Worm (Caenorhabditis elegans) whole organism, L3 larva: ENCODE data around the gene R09F10.5.

Experiments
- R02D3.7 ChIP-seq: fragments of 150-350 bp; optimal IDR thresholded peaks from 2 replicates; lab custom pipeline; 2014; ENCODE audit warnings: missing biosample characterization, missing genetic modification characterization
- ZK546.5 ChIP-seq: sonication (generic microtip); optimal IDR thresholded peaks from 2 replicates; lab custom pipeline; 2017; ENCODE audit warnings: missing biosample characterization, missing genetic modification characterization
- aly-2 ChIP-seq: fragments of 150-350 bp; optimal IDR thresholded peaks from 2 replicates; lab custom pipeline; 2014; ENCODE audit warnings: missing biosample characterization, missing genetic modification characterization
- ama-1 ChIP-seq: fragments of 150-350 bp; optimal IDR thresholded peaks from 2 replicates; lab custom pipeline; 2018
- ceh-16 ChIP-seq: sonication (generic microtip); optimal IDR thresholded peaks from 2 replicates; lab custom pipeline; 2017; ENCODE audit warnings: missing biosample characterization, missing genetic modification characterization
- ceh-82 ChIP-seq: fragments of 150-350 bp; optimal IDR thresholded peaks from 2 replicates; lab custom pipeline; 2014; ENCODE audit warnings: missing biosample characterization, missing genetic modification characterization
- ceh-9 ChIP-seq: sonication (generic microtip); optimal IDR thresholded peaks from 2 replicates; lab custom pipeline; 2018; ENCODE audit warnings: missing biosample characterization, missing genetic modification characterization
- daf-12 ChIP-seq: fragments of 150-350 bp; optimal IDR thresholded peaks from 2 replicates; lab custom pipeline; 2014; ENCODE audit warnings: missing biosample characterization, missing genetic modification reagents, missing genetic modification characterization
- egl-27 ChIP-seq: sonication (generic microtip); optimal IDR thresholded peaks from 4 replicates; lab custom pipeline; 2017; ENCODE audit warnings: missing biosample characterization, missing genetic modification reagents, missing genetic modification characterization
- elt-1 ChIP-seq: fragments of 150-350 bp; optimal IDR thresholded peaks from 2 replicates; lab custom pipeline; 2014; ENCODE audit warnings: missing biosample characterization, missing genetic modification characterization
- elt-2 ChIP-seq: sonication (generic microtip); optimal IDR thresholded peaks from 2 replicates; lab custom pipeline; 2016; ENCODE audit warnings: missing genetic modification reagents, mild to moderate bottlenecking, missing genetic modification characterization, missing compliant biosample characterization
- eor-1 ChIP-seq, 2 experiments: fragments of 150-350 bp; optimal IDR thresholded peaks; 2 replicates each; lab custom pipeline; 2014 to 2018; ENCODE audit warnings: missing biosample characterization in 2 of 2, missing genetic modification characterization in 2 of 2
- fkh-10 ChIP-seq: sonication (generic microtip); optimal IDR thresholded peaks from 2 replicates; lab custom pipeline; 2017; ENCODE audit warnings: missing biosample characterization, missing genetic modification reagents, missing genetic modification characterization
- fkh-2 ChIP-seq: fragments of 150-350 bp; optimal IDR thresholded peaks from 2 replicates; lab custom pipeline; 2014; ENCODE audit warnings: missing biosample characterization, missing genetic modification reagents, missing genetic modification characterization
- hmg-11 ChIP-seq: sonication (generic microtip); optimal IDR thresholded peaks from 2 replicates; lab custom pipeline; 2016; ENCODE audit warnings: missing genetic modification characterization, missing compliant biosample characterization
- jun-1 ChIP-seq: fragments of 150-350 bp; optimal IDR thresholded peaks from 2 replicates; lab custom pipeline; 2014; ENCODE audit warnings: missing biosample characterization, missing genetic modification reagents, missing genetic modification characterization
- lsy-12 ChIP-seq: sonication (generic microtip); optimal IDR thresholded peaks from 2 replicates; lab custom pipeline; 2016; ENCODE audit warnings: mild to moderate bottlenecking, missing genetic modification characterization, missing compliant biosample characterization
- mdl-1 ChIP-seq: fragments of 150-350 bp; optimal IDR thresholded peaks from 2 replicates; lab custom pipeline; 2014; ENCODE audit warnings: missing biosample characterization, missing genetic modification characterization
- mml-1 ChIP-seq: fragments of 150-350 bp; sonication (generic microtip); optimal IDR thresholded peaks from 3 replicates; lab custom pipeline; 2014; ENCODE audit warnings: missing biosample characterization, missing genetic modification characterization
- nfya-1 ChIP-seq: sonication (generic microtip); optimal IDR thresholded peaks from 2 replicates; lab custom pipeline; 2017; ENCODE audit warnings: missing genetic modification characterization, mild to moderate bottlenecking, missing compliant biosample characterization, antibody characterized with exemption, moderate library complexity; ENCODE audit not compliant: insufficient read depth
- nhr-12 ChIP-seq: fragments of 150-350 bp; optimal IDR thresholded peaks from 2 replicates; lab custom pipeline; 2014; ENCODE audit warnings: missing biosample characterization, missing genetic modification characterization
- nhr-23 ChIP-seq: fragments of 150-350 bp; optimal IDR thresholded peaks from 2 replicates; lab custom pipeline; 2014; ENCODE audit warnings: missing biosample characterization, missing genetic modification reagents, missing genetic modification characterization
- nhr-237 ChIP-seq: fragments of 150-350 bp; optimal IDR thresholded peaks from 2 replicates; lab custom pipeline; 2014; ENCODE audit warnings: missing biosample characterization, missing genetic modification characterization
- nhr-25 ChIP-seq: sonication (generic microtip); optimal IDR thresholded peaks from 2 replicates; lab custom pipeline; 2017; ENCODE audit warnings: missing biosample characterization, missing genetic modification characterization
- nhr-28 ChIP-seq: fragments of 150-350 bp; optimal IDR thresholded peaks from 2 replicates; lab custom pipeline; 2014; ENCODE audit warnings: missing biosample characterization, missing genetic modification characterization
- nhr-67 ChIP-seq: fragments of 150-350 bp; optimal IDR thresholded peaks from 2 replicates; lab custom pipeline; 2014; ENCODE audit warnings: missing biosample characterization, missing genetic modification characterization
- nhr-76 ChIP-seq: fragments of 150-350 bp; sonication (generic microtip); optimal IDR thresholded peaks from 5 replicates; lab custom pipeline; 2014; ENCODE audit warnings: missing biosample characterization, missing genetic modification characterization
- nhr-77 ChIP-seq: fragments of 150-350 bp; optimal IDR thresholded peaks from 2 replicates; lab custom pipeline; 2014; ENCODE audit warnings: missing biosample characterization, missing genetic modification characterization
- pha-4 ChIP-seq: fragments of 150-350 bp; optimal IDR thresholded peaks from 2 replicates; lab custom pipeline; 2014; ENCODE audit warnings: missing biosample characterization, missing genetic modification reagents, missing genetic modification characterization
- pqm-1 ChIP-seq: fragments of 150-350 bp; optimal IDR thresholded peaks from 2 replicates; lab custom pipeline; 2017; ENCODE audit warnings: missing biosample characterization, missing genetic modification characterization, inconsistent platforms
- sea-2 ChIP-seq: fragments of 150-350 bp; sonication (generic microtip); optimal IDR thresholded peaks from 4 replicates; lab custom pipeline; 2014; ENCODE audit warnings: missing biosample characterization, missing genetic modification reagents, missing genetic modification characterization
- skn-1 ChIP-seq: fragments of 150-350 bp; optimal IDR thresholded peaks from 2 replicates; lab custom pipeline; 2014; ENCODE audit warnings: missing biosample characterization, missing genetic modification characterization
- snpc-4 ChIP-seq: fragments of 150-350 bp; optimal IDR thresholded peaks from 2 replicates; lab custom pipeline; 2014; ENCODE audit warnings: missing biosample characterization, missing genetic modification characterization
- tbx-2 ChIP-seq: sonication (generic microtip); optimal IDR thresholded peaks from 2 replicates; lab custom pipeline; 2016; ENCODE audit warnings: mild to moderate bottlenecking, missing genetic modification characterization, missing compliant biosample characterization
- unc-39 ChIP-seq: sonication (generic microtip); optimal IDR thresholded peaks from 4 replicates; lab custom pipeline; 2017; ENCODE audit warnings: missing biosample characterization, missing genetic modification characterization
- unc-62 ChIP-seq: fragments of 150-350 bp; sonication (generic microtip); optimal IDR thresholded peaks from 4 replicates; lab custom pipeline; 2014; ENCODE audit warnings: missing biosample characterization, missing genetic modification reagents, missing genetic modification characterization
- zag-1 ChIP-seq: fragments of 150-350 bp; optimal IDR thresholded peaks from 2 replicates; lab custom pipeline; 2014; ENCODE audit warnings: missing biosample characterization, missing genetic modification characterization
- ztf-11 ChIP-seq: fragments of 150-350 bp; optimal IDR thresholded peaks from 2 replicates; lab custom pipeline; 2014; ENCODE audit warnings: missing biosample characterization, missing genetic modification characterization

R09F10.5 gene

DNA sequence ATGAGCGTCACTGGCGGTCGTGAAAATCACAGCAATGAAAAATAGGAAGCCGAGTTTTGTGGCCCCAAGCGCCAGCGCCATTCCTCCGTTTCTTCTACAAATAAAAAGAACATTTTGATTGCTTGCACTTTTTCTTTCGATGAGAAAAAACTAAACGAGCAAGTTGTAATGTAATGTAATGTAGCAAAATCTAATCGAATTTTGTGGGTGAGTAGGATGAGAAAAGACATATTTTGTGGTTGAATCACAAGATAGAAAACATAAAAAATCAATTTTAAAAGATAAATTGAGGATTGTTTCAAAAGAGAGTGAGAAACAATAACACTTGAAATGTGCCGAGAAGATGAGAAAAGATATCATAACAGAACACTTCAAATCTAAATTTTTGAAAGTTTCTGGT, at the start of gene R09F10.5:
R09F10.5 (minus strand) TSS at position 101 of the 400 bp plus-strand sequence.
- TF ChIP-seq nhr-67 (tag; lab: Kevin White, UChicago) (no peak), ZK546.5 (tag; lab: Kevin White, UChicago) (no peak), ama-1 (lab: Kevin White, UChicago) (no peak), jun-1 (tag; lab: Kevin White, UChicago) (no peak), nhr-237 (tag; lab: Kevin White, UChicago) (no peak), skn-1 (tag; lab: Kevin White, UChicago) (no peak), snpc-4 (tag; lab: Kevin White, UChicago) (no peak), fkh-2 (tag; lab: Kevin White, UChicago) (no peak), elt-1 (no peak), R02D3.7 (tag; lab: Kevin White, UChicago) (no peak), pha-4 (tag; lab: Kevin White, UChicago) (no peak), sea-2 (GFP tag; lab: Kevin White, UChicago) (no peak), nhr-12 (tag; lab: Kevin White, UChicago) (no peak)

ce11 chrX:8356305-8356704, 48.8 kb upstream of the R09F10.5 start:
- no peak for TF ChIP-seq nhr-12 (tag; lab: Kevin White, UChicago)
- no peak for TF ChIP-seq ceh-82
- TF ChIP-seq skn-1 (tag; lab: Kevin White, UChicago), result no peak
- no peak for TF ChIP-seq unc-39 (tag; lab: Kevin White, UChicago)
- no peak for TF ChIP-seq hmg-11 (tag; lab: Kevin White, UChicago)
- no peak for TF ChIP-seq nhr-77 (tag; lab: Kevin White, UChicago)
- no peak for TF ChIP-seq fkh-10
- no peak for TF ChIP-seq snpc-4 (tag; lab: Kevin White, UChicago)
- TF ChIP-seq pha-4 (tag; lab: Kevin White, UChicago), result peak; percentile 30
- no peak for TF ChIP-seq lsy-12 (tag; lab: Kevin White, UChicago)
- no peak for TF ChIP-seq fkh-2 (tag; lab: Kevin White, UChicago)
- TF ChIP-seq sea-2 (GFP tag; lab: Kevin White, UChicago), result no peak
- TF ChIP-seq tbx-2 (tag; lab: Kevin White, UChicago), result no peak
- TF ChIP-seq nhr-23 (tag; lab: Kevin White, UChicago), result no peak
- peak; percentile 70 for TF ChIP-seq elt-2 (tag; lab: Kevin White, UChicago)

DNA sequence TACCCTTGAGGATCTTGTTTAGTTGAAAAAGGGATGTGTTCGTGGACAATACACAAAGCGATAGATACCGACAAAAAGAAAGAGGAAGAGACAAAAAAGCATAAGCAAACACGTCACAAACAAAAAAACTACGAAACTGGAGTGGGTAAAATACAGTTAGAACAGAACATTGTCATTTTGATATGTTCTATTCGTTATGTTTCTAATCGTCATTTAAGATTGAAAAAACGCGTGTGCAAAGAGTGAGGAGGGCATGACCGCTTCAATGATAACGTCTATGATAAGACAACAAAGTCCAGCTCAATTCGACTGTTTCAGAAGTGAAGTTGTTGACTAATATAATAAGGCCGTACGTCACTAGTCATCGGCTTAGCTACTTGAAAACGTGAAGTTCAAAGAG, 47.9 kb upstream of the R09F10.5 start:
- TF ChIP-seq nhr-28 (no peak), mdl-1 (no peak), skn-1 (tag; lab: Kevin White, UChicago) (no peak), pqm-1 (tag; lab: Kevin White, UChicago) (peak; percentile 92), elt-2 (tag; lab: Kevin White, UChicago) (peak; percentile 88), ceh-9 (tag; lab: Kevin White, UChicago) (no peak), nhr-25 (tag; lab: Kevin White, UChicago) (no peak), nhr-76 (tag; lab: Kevin White, UChicago) (no peak), ceh-16 (tag; lab: Kevin White, UChicago) (no peak), egl-27 (tag; lab: Kevin White, UChicago) (no peak), snpc-4 (tag; lab: Kevin White, UChicago) (no peak), aly-2 (no peak), zag-1 (tag; lab: Kevin White, UChicago) (no peak), jun-1 (tag; lab: Kevin White, UChicago) (no peak), eor-1 (tag; optimal IDR thresholded peaks at IDR 0.05; lab: Kevin White, UChicago) (no peak), nhr-23 (tag; lab: Kevin White, UChicago) (no peak), tbx-2 (tag; lab: Kevin White, UChicago) (no peak), nhr-77 (tag; lab: Kevin White, UChicago) (no peak), ztf-11 (no peak), unc-62 (GFP tag; lab: Kevin White, UChicago) (no peak), nfya-1 (tag; lab: Kevin White, UChicago) (no peak), mml-1 (tag; lab: Kevin White, UChicago) (no peak), fkh-2 (tag; lab: Kevin White, UChicago) (no peak), daf-12 (tag; lab: Kevin White, UChicago) (no peak), pha-4 (tag; lab: Kevin White, UChicago) (peak; percentile 72)
